Worm (Caenorhabditis elegans): ENCODE results near the gene Y41D4A.7.

ce11 chrIV:1720474-1720873 lies 40.9 kb downstream of the Y41D4A.7 start, which contains the start of gene epic-2:
- TF ChIP-seq flt-1 (GFP tag; IDR thresholded peaks at IDR 0.05) (no peak), med-1 (GFP tag; optimal IDR thresholded peaks at IDR 0.05; ENCODE audit: insufficient read depth) (no peak), klf-2 (GFP tag; conservative IDR thresholded peaks at IDR 0.05) (no peak), T22C8.4 (GFP tag; IDR thresholded peaks at IDR 0.05) (no peak), ztf-23 (GFP tag; IDR thresholded peaks at IDR 0.05) (no peak)
